Fruit fly (Drosophila melanogaster) whole organism: Measurements from ENCODE around the gene Eig71Eh.

Experiments used
- EcR ChIP-seq, 2 experiments: fragments of >200 bp; optimal IDR thresholded peaks; 2 replicates each; lab custom pipeline; 2017; ENCODE audit warnings: missing biosample characterization in 2 of 2, missing genetic modification characterization in 2 of 2, missing genetic modification reagents in 2 of 2
- usp ChIP-seq: fragments of >200 bp; optimal IDR thresholded peaks from 2 replicates; lab custom pipeline; 2017; ENCODE audit warnings: missing biosample characterization, missing genetic modification characterization, mixed read lengths

DNA sequence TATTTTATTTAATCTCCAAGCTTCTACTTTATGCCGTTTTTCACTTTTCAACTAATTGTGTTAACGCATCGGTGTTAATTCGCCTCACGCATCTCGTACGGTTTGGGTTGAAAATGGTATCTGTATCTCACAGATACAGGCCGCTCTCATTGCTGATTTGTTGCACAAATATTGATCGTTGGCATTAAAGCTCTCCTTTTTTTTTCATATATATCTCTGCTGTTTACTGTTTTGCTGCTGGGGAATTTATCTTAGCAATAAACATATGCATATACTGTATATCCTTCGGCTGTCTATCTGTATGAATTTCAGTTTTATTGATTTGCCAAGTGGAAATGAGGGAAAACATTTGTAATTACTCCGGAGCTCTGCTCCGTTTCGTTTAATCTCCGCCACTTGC, 26.6 kb downstream of the Eig71Eh start:
- TF ChIP-seq usp (GFP tag; lab: Kevin White, UChicago) (no peak), EcR (GFP tag; optimal IDR thresholded peaks at IDR 0.05; lab: Kevin White, UChicago) (no peak)
